Worm (Caenorhabditis elegans): ENCODE measurements around the gene ipmk-1.
"Not testable (repeated sequence)": the region's sequence is repeated elsewhere in the genome, so short reads cannot be mapped to it uniquely, and the experiment has no call there.

ipmk-1 gene

DNA sequence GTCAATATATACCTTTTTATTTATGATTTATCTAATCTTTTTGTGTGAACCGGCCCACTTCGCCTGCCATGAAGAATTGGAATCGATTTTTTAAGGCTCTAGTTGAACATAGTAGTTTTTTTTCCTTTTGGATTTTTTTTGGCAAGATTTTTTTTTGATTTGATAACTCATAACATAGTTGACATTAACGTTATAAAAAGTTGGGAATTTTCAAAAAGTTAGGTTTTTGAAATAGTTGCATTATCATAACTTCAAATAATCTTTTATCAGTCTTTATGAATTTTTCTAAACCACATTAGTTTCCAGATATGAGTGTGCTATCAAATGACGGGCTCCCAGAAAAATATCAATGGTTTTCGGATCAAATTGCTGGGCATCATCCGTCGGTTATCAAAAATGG is at the start of gene ipmk-1:
Gene ipmk-1 (plus strand): TSS at position 301 of the 400 bp plus-strand sequence.
- TF ChIP-seq hlh-11 (tag; optimal IDR thresholded peaks at IDR 0.05), result no peak
- no peak for TF ChIP-seq jun-1 (tag; optimal IDR thresholded peaks at IDR 0.05)
- no peak for TF ChIP-seq nhr-6 (tag; optimal IDR thresholded peaks at IDR 0.05)
- no peak for TF ChIP-seq nhr-48 (tag; optimal IDR thresholded peaks at IDR 0.05)
- TF ChIP-seq ceh-44 (GFP tag; IDR thresholded peaks at IDR 0.05), result no peak

ce11 chrIV:12498238-12498637 is 49.7 kb upstream of the ipmk-1 start, which contains the start of gene sru-19:
Gene sru-19, plus strand, starts transcription at chrIV:12498538.
- no peak for TF ChIP-seq lin-13 (GFP tag; optimal IDR thresholded peaks at IDR 0.05)
- no peak for TF ChIP-seq daf-19 (GFP tag; conservative IDR thresholded peaks at IDR 0.05)
- no peak for TF ChIP-seq R02D3.7 (tag; optimal IDR thresholded peaks at IDR 0.05)
- TF ChIP-seq snpc-1.2 (GFP tag; IDR thresholded peaks at IDR 0.05), result no peak
- no peak for TF ChIP-seq F37D6.2 (tag; optimal IDR thresholded peaks at IDR 0.05)
- no peak for TF ChIP-seq madf-9 (GFP tag; conservative IDR thresholded peaks at IDR 0.05)
- TF ChIP-seq ama-1 (optimal IDR thresholded peaks at IDR 0.05), result no peak
- no peak for TF ChIP-seq gei-8 (GFP tag; optimal IDR thresholded peaks at IDR 0.05)
- TF ChIP-seq lin-38 (GFP tag; IDR thresholded peaks at IDR 0.05), result no peak
- no peak for TF ChIP-seq F44E2.7 (GFP tag; IDR thresholded peaks at IDR 0.05)
- TF ChIP-seq lin-1 (GFP tag; IDR thresholded peaks at IDR 0.05), result no peak
- TF ChIP-seq set-16 (GFP tag; IDR thresholded peaks at IDR 0.05), result no peak

- no peak for TF ChIP-seq nhr-11 (tag; optimal IDR thresholded peaks at IDR 0.05)
- TF ChIP-seq ceh-28 (tag; optimal IDR thresholded peaks at IDR 0.05), result no peak
- TF ChIP-seq D1046.2 (GFP tag; IDR thresholded peaks at IDR 0.05), result no peak
- no peak for TF ChIP-seq zfp-3 (GFP tag; conservative IDR thresholded peaks at IDR 0.05)
- TF ChIP-seq dpl-1 (GFP tag; optimal IDR thresholded peaks at IDR 0.05), result no peak
- TF ChIP-seq daf-8 (GFP tag; IDR thresholded peaks at IDR 0.05), result no peak
- no peak for TF ChIP-seq tag-97 (GFP tag; IDR thresholded peaks at IDR 0.05)
- no peak for TF ChIP-seq nhr-25 (tag; optimal IDR thresholded peaks at IDR 0.05; ENCODE audit: borderline replicate concordance, insufficient read depth)
- no peak for TF ChIP-seq T26A8.4 (GFP tag; IDR thresholded peaks at IDR 0.05)
- no peak for TF ChIP-seq ceh-62 (tag; optimal IDR thresholded peaks at IDR 0.05)
- no peak for TF ChIP-seq tra-1 (GFP tag; IDR thresholded peaks at IDR 0.05)
- no peak for TF ChIP-seq dmd-9 (GFP tag; IDR thresholded peaks at IDR 0.05)
- TF ChIP-seq F49E8.2 (tag; optimal IDR thresholded peaks at IDR 0.05; ENCODE audit: borderline replicate concordance), result no peak
- no peak for TF ChIP-seq arid-1 (GFP tag; conservative IDR thresholded peaks at IDR 0.05)
Observed at ce11 chrIV:12501956-12502355, 46.0 kb upstream of the ipmk-1 start, which contains the start of gene sru-18. Gene sru-18, plus strand, starts transcription at chrIV:12502256.

DNA sequence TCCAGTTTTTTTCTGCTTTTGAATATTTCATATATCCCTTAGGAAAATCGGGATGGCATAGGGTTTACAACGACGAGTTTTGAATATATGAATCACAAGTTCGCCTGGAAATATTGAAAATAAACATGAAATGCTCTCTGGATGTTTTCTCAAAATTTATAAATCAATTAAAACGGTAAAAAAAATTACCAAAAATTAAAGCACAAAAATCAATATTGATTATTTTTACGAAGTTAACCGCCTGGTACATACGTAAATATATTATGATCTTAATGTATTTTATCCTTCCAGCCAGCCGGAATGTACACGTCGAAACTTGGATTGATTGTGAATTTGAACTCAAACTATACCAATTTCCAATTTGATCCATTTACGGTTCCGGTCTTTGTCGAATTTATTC is 42.5 kb upstream of the ipmk-1 start, which contains the start of gene sru-17:
Gene sru-17 (plus strand): TSS at position 301 of the 400 bp plus-strand sequence.
- not testable (repeated sequence) for TF ChIP-seq daf-12 (tag; optimal IDR thresholded peaks at IDR 0.05); jun-1 (tag; optimal IDR thresholded peaks at IDR 0.05); daf-16 (GFP tag; optimal IDR thresholded peaks at IDR 0.05); daf-16 (tag; optimal IDR thresholded peaks at IDR 0.05)

DNA sequence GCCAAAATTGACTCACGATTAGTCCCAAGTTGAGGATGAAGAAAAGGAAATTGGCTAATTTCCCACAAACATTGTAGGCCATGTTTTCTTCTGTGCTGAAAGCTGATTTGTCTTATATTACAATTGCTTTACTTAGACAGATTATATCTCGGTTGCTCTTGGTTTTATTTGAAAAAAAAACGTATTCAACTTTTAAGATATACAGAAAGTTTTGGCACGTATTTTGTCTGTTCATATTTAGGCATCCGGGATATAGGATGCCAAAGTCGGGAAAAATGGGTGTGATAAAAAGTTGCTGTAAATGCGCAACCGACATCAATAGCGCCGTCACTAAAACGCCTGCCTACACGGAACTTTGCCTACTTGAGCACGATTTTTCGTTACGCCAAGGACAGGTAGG is 27.8 kb upstream of the ipmk-1 start, which contains the start of gene tsp-4:
Gene tsp-4 (minus strand): TSS at position 101 of the 400 bp plus-strand sequence.
- TF ChIP-seq unc-62 (GFP tag; optimal IDR thresholded peaks at IDR 0.05 in 1 of 2) (peak in 1 of 2 experiments; percentile 16), unc-62 (tag; optimal IDR thresholded peaks at IDR 0.05) (no peak), ztf-11 (tag; optimal IDR thresholded peaks at IDR 0.05) (no peak), sdz-12 (GFP tag; optimal IDR thresholded peaks at IDR 0.05) (no peak), zfp-3 (GFP tag; conservative IDR thresholded peaks at IDR 0.05) (no peak)
